Fruit fly (Drosophila melanogaster): Measurements from ENCODE around the gene RfC4.

- TF ChIP-seq acj6 (GFP tag; optimal IDR thresholded peaks at IDR 0.05) (no peak), CG7368 (GFP tag; optimal IDR thresholded peaks at IDR 0.05) (no peak), CG32006 (GFP tag; optimal IDR thresholded peaks at IDR 0.05) (no peak), Hr39 (GFP tag; optimal IDR thresholded peaks at IDR 0.05) (no peak)
Measured at dm6 chr3L:4167353-4167842, 31.6 kb upstream of the RfC4 start, which contains the start of gene mas.

All from whole organism, prepupa.